Fruit fly (Drosophila melanogaster): Measurements from ENCODE around the gene CG32074.

- TF ChIP-seq CG8478 (optimal IDR thresholded peaks at IDR 0.05) (no peak), psq (optimal IDR thresholded peaks at IDR 0.05) (no peak), usp (GFP tag; optimal IDR thresholded peaks at IDR 0.05) (no peak), Dll (optimal IDR thresholded peaks at IDR 0.05) (no peak), EcR (GFP tag; optimal IDR thresholded peaks at IDR 0.05) (no peak), pan (optimal IDR thresholded peaks at IDR 0.05) (no peak)
Observed at dm6 chr3L:11120419-11120958, 11.6 kb downstream of the CG32074 start, which contains the start of the genes FoxK and mRpL2.
